Fruit fly (Drosophila melanogaster) whole organism: ENCODE results near the gene Act88F.

ENCODE experiments used
- CG8478 ChIP-seq: fragments of >200 bp; optimal IDR thresholded peaks from 2 replicates; lab custom pipeline; 2018; ENCODE audit warnings: inconsistent platforms
- EcR ChIP-seq, 2 experiments: fragments of >200 bp; optimal IDR thresholded peaks; 2 replicates each; lab custom pipeline; 2017; ENCODE audit warnings: missing biosample characterization in 2 of 2, missing genetic modification characterization in 2 of 2, missing genetic modification reagents in 2 of 2
- pan ChIP-seq: fragments of >200 bp; optimal IDR thresholded peaks from 2 replicates; lab custom pipeline; 2017
- psq ChIP-seq: fragments of >200 bp; optimal IDR thresholded peaks from 2 replicates; lab custom pipeline; 2017

DNA sequence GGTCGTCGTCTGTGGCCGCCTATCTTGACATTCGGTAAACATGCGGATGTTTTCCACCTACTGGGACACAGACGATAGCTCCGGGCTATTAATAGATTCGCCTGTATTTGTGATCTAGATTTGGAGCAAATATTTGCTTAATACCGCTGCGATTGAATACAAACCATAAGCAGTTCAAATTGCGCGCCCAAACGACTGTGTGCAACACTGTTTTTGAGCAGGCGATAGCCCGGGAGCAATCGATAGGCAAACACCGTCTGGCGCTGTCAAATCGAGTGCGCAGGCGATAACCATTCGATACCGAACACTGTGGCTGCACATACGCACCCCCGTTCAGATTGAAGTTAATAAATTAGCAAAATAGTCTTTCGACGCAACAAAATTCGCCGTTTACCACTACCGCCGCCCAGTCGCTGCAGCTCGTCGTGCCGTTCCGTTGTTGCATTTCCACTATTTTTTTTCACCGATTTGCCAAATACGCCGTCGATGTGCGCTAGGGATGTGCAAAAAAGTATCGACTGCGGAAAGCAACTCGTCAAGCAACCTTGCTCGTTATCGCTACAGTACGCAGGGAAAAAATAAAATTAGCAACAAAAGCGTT lies 31.5 kb upstream of the Act88F start, which contains the start of gene Atx2:
- no peak for TF ChIP-seq psq (lab: Kevin White, UChicago)
- TF ChIP-seq CG8478 (lab: Kevin White, UChicago): no peak
- no peak for TF ChIP-seq EcR (GFP tag; optimal IDR thresholded peaks at IDR 0.05; lab: Kevin White, UChicago)
- no peak for TF ChIP-seq pan
